Fruit fly (Drosophila melanogaster) whole organism, embryonic: ENCODE data around the gene fzo.
A peak's percentile ranks its signal among the peaks of the same experiment; 100 is the strongest.

Source experiments
- Asciz ChIP-seq: fragments of 200-800 bp; sonication (Bioruptor generic); optimal IDR thresholded peaks from 2 replicates; lab custom pipeline; 2017; ENCODE audit warnings: missing biosample characterization, mild to moderate bottlenecking, missing genetic modification characterization, missing genetic modification reagents
- B-H2 ChIP-seq: fragments of 200-800 bp; sonication (Bioruptor generic); optimal IDR thresholded peaks from 2 replicates; lab custom pipeline; 2018; ENCODE audit warnings: missing biosample characterization, mild to moderate bottlenecking, missing genetic modification characterization
- CG10267 ChIP-seq: fragments of 200-800 bp; sonication (Bioruptor generic); optimal IDR thresholded peaks from 2 replicates; lab custom pipeline; 2018; ENCODE audit warnings: missing biosample characterization, mild to moderate bottlenecking, missing genetic modification characterization, moderate library complexity
- CG12155 ChIP-seq: fragments of 200-800 bp; sonication (Bioruptor generic); optimal IDR thresholded peaks from 3 replicates; lab custom pipeline; 2016; ENCODE audit warnings: missing biosample characterization, missing genetic modification characterization
- CG12391 ChIP-seq: fragments of 200-800 bp; sonication (Bioruptor generic); optimal IDR thresholded peaks from 3 replicates; lab custom pipeline; 2018; ENCODE audit warnings: missing biosample characterization, mild to moderate bottlenecking, missing genetic modification characterization, moderate library complexity
- CG15514 ChIP-seq: fragments of 200-800 bp; sonication (Bioruptor generic); optimal IDR thresholded peaks from 3 replicates; lab custom pipeline; 2017; ENCODE audit warnings: missing biosample characterization, missing genetic modification characterization, mild to moderate bottlenecking, moderate library complexity, missing genetic modification reagents
- CG1603 ChIP-seq: fragments of 200-800 bp; sonication (Bioruptor generic); optimal IDR thresholded peaks from 2 replicates; lab custom pipeline; 2019; ENCODE audit warnings: missing biosample characterization, mild to moderate bottlenecking, missing genetic modification characterization, moderate library complexity
- CG2712 ChIP-seq: fragments of 200-800 bp; optimal IDR thresholded peaks from 3 replicates; lab custom pipeline; 2019; ENCODE audit warnings: missing biosample characterization, mild to moderate bottlenecking, missing genetic modification characterization, moderate library complexity
- CG30403 ChIP-seq: fragments of 200-800 bp; sonication (Bioruptor generic); optimal IDR thresholded peaks from 3 replicates; lab custom pipeline; 2016; ENCODE audit warnings: missing biosample characterization, missing genetic modification characterization
- CG4617 ChIP-seq: fragments of 200-800 bp; sonication (Bioruptor generic); optimal IDR thresholded peaks from 3 replicates; lab custom pipeline; 2016; ENCODE audit warnings: missing biosample characterization, missing genetic modification characterization, borderline replicate concordance
- CG6765 ChIP-seq: fragments of 200-800 bp; sonication (Bioruptor generic); optimal IDR thresholded peaks from 3 replicates; lab custom pipeline; 2017; ENCODE audit warnings: missing biosample characterization, mild to moderate bottlenecking, missing genetic modification characterization
- CG7963 ChIP-seq: fragments of 200-800 bp; sonication (Bioruptor generic); IDR thresholded peaks from 3 replicates; pipeline ENCODE4 v1.3.6; 2022; ENCODE audit warnings: missing biosample characterization, missing genetic modification characterization; ENCODE audit not compliant: partially characterized antibody
- CTCF ChIP-seq: fragments of 200-800 bp; sonication (Bioruptor generic); optimal IDR thresholded peaks from 2 replicates; lab custom pipeline; 2017; ENCODE audit warnings: missing biosample characterization, mild to moderate bottlenecking, missing genetic modification characterization, moderate library complexity
- Camta ChIP-seq: fragments of 200-800 bp; sonication (Bioruptor generic); optimal IDR thresholded peaks from 2 replicates; lab custom pipeline; 2016; ENCODE audit warnings: missing biosample characterization, missing genetic modification characterization
- CrebB ChIP-seq: fragments of 200-800 bp; sonication (Bioruptor generic); optimal IDR thresholded peaks from 3 replicates; lab custom pipeline; 2018; ENCODE audit warnings: missing biosample characterization, mild to moderate bottlenecking, missing genetic modification characterization
- Dll ChIP-seq: fragments of 200-800 bp; sonication (Bioruptor generic); IDR thresholded peaks from 4 replicates; pipeline ENCODE4 v1.3.6; 2022; ENCODE audit warnings: missing biosample characterization, missing genetic modification characterization; ENCODE audit not compliant: partially characterized antibody
- Dp ChIP-seq: fragments of 200-800 bp; sonication (Bioruptor generic); optimal IDR thresholded peaks from 2 replicates; lab custom pipeline; 2018; ENCODE audit warnings: missing biosample characterization, mild to moderate bottlenecking, missing genetic modification characterization, moderate library complexity
- Dref ChIP-seq: fragments of 200-800 bp; sonication (Bioruptor generic); IDR thresholded peaks from 2 replicates; pipeline ENCODE4 v1.3.6; 2022; ENCODE audit warnings: missing biosample characterization, missing genetic modification characterization
- Ets65A ChIP-seq: fragments of 200-800 bp; sonication (Bioruptor generic); peaks from one replicate; lab custom pipeline; 2016; ENCODE audit warnings: missing biosample characterization, missing genetic modification characterization
- Gug ChIP-seq: fragments of 200-800 bp; sonication (Bioruptor generic); IDR thresholded peaks from 4 replicates; pipeline ENCODE4 v1.3.6; 2022; ENCODE audit warnings: missing biosample characterization, missing genetic modification characterization
- Hmr ChIP-seq: fragments of 200-800 bp; sonication (Bioruptor generic); optimal IDR thresholded peaks from 3 replicates; lab custom pipeline; 2017; ENCODE audit warnings: mild to moderate bottlenecking, missing biosample characterization, missing genetic modification reagents, missing genetic modification characterization
- Hr51 ChIP-seq, 2 experiments: fragments of 200-800 bp; sonication (Bioruptor generic); optimal IDR thresholded peaks; 2 replicates in 1 of 2; 3 replicates in 1 of 2; lab custom pipeline; 2016 to 2018; ENCODE audit warnings: missing biosample characterization in 2 of 2, missing genetic modification characterization in 2 of 2, mild to moderate bottlenecking in 1 of 2, moderate library complexity in 1 of 2
- Hr78 ChIP-seq, 2 experiments: fragments of 200-800 bp in 1 of 2; fragments of >200 bp in 1 of 2; sonication (Bioruptor generic) in 1 of 2; optimal IDR thresholded peaks; 2 replicates each; lab custom pipeline; 2017 to 2019; ENCODE audit warnings: missing biosample characterization in 2 of 2, missing genetic modification characterization in 2 of 2, mild to moderate bottlenecking in 1 of 2, moderate library complexity in 1 of 2
- Lhr ChIP-seq: fragments of 200-800 bp; sonication (Bioruptor generic); optimal IDR thresholded peaks from 3 replicates; lab custom pipeline; 2017; ENCODE audit warnings: mild to moderate bottlenecking, missing biosample characterization, missing genetic modification reagents, missing genetic modification characterization
- Med ChIP-seq: fragments of 200-800 bp; sonication (Bioruptor generic); peaks from one replicate; lab custom pipeline; 2016; ENCODE audit warnings: missing biosample characterization, missing genetic modification characterization, mild to moderate bottlenecking, inconsistent platforms, moderate library complexity
- Meics ChIP-seq: fragments of 200-800 bp; sonication (Bioruptor generic); optimal IDR thresholded peaks from 2 replicates; lab custom pipeline; 2017; ENCODE audit warnings: missing biosample characterization, mild to moderate bottlenecking, missing genetic modification characterization
- Ptx1 ChIP-seq: fragments of 200-800 bp; sonication (Bioruptor generic); IDR thresholded peaks from 2 replicates; pipeline ENCODE4 v1.3.6; 2022; ENCODE audit warnings: missing biosample characterization, missing genetic modification characterization
- Rfx ChIP-seq: fragments of 200-800 bp; sonication (Bioruptor generic); IDR thresholded peaks from 2 replicates; pipeline ENCODE4 v1.3.6; 2022; ENCODE audit warnings: missing biosample characterization, missing genetic modification characterization
- Sin3A ChIP-seq: fragments of >200 bp; optimal IDR thresholded peaks from 2 replicates; lab custom pipeline; 2018
- Sry-δ ChIP-seq: fragments of 200-800 bp; sonication (Bioruptor generic); optimal IDR thresholded peaks from 2 replicates; lab custom pipeline; 2016; ENCODE audit warnings: missing biosample characterization, missing genetic modification characterization
- Trl ChIP-seq, 3 experiments: fragments of >200 bp in 2 of 3; fragments of 200-800 bp in 1 of 3; sonication (Bioruptor generic) in 1 of 3; optimal IDR thresholded peaks; 2 replicates in 1 of 3; 3 replicates in 2 of 3; lab custom pipeline; 2016 to 2017; ENCODE audit warnings: missing biosample characterization in 1 of 3, missing genetic modification characterization in 1 of 3
- Xbp1 ChIP-seq: fragments of 200-800 bp; sonication (Bioruptor generic); optimal IDR thresholded peaks from 3 replicates; lab custom pipeline; 2016; ENCODE audit warnings: missing biosample characterization, mild to moderate bottlenecking, missing genetic modification characterization
- Xrp1 ChIP-seq: fragments of 200-800 bp; sonication (Bioruptor generic); IDR thresholded peaks from 2 replicates; pipeline ENCODE4 v1.3.6; 2022; ENCODE audit warnings: missing biosample characterization, missing genetic modification characterization
- aop ChIP-seq: fragments of 200-800 bp; sonication (Bioruptor generic); IDR thresholded peaks from 2 replicates; pipeline ENCODE4 v1.3.6; 2022; ENCODE audit warnings: missing biosample characterization, missing genetic modification characterization
- az2 ChIP-seq: fragments of 200-800 bp; sonication (Bioruptor generic); optimal IDR thresholded peaks from 3 replicates; lab custom pipeline; 2016; ENCODE audit warnings: missing biosample characterization, missing genetic modification characterization
- dan ChIP-seq: fragments of 200-800 bp; sonication (Bioruptor generic); IDR thresholded peaks from 2 replicates; pipeline ENCODE4 v1.3.6; 2022; ENCODE audit warnings: missing biosample characterization, missing genetic modification characterization
- ewg ChIP-seq: fragments of 200-800 bp; sonication (Bioruptor generic); optimal IDR thresholded peaks from 3 replicates; lab custom pipeline; 2017; ENCODE audit warnings: mild to moderate bottlenecking, missing biosample characterization, missing genetic modification reagents, missing genetic modification characterization
- gem ChIP-seq: fragments of 200-800 bp; sonication (Bioruptor generic); optimal IDR thresholded peaks from 2 replicates; lab custom pipeline; 2019; ENCODE audit warnings: missing biosample characterization, mild to moderate bottlenecking, missing genetic modification characterization, moderate library complexity
- her ChIP-seq: fragments of 200-800 bp; sonication (Bioruptor generic); optimal IDR thresholded peaks from 2 replicates; lab custom pipeline; 2016; ENCODE audit warnings: missing biosample characterization, missing genetic modification characterization
- hth ChIP-seq: fragments of >200 bp; optimal IDR thresholded peaks from 2 replicates; lab custom pipeline; 2017; ENCODE audit warnings: inconsistent platforms
- ind ChIP-seq: fragments of 200-800 bp; sonication (Bioruptor generic); optimal IDR thresholded peaks from 3 replicates; lab custom pipeline; 2016; ENCODE audit warnings: missing biosample characterization, missing genetic modification characterization
- klu ChIP-seq: fragments of 200-800 bp; sonication (Bioruptor generic); IDR thresholded peaks from 2 replicates; pipeline ENCODE4 v1.3.6; 2022; ENCODE audit warnings: missing biosample characterization, missing genetic modification characterization
- lmd ChIP-seq: fragments of 200-800 bp; sonication (Bioruptor generic); IDR thresholded peaks from 2 replicates; pipeline ENCODE4 v1.3.6; 2022; ENCODE audit warnings: missing biosample characterization, missing genetic modification characterization
- mam ChIP-seq: fragments of 200-800 bp; sonication (Bioruptor generic); optimal IDR thresholded peaks from 3 replicates; lab custom pipeline; 2016; ENCODE audit warnings: missing biosample characterization, missing genetic modification characterization
- mld ChIP-seq: fragments of 200-800 bp; sonication (Bioruptor generic); IDR thresholded peaks from 3 replicates; pipeline ENCODE4 v1.3.6; 2022; ENCODE audit warnings: missing biosample characterization, missing genetic modification characterization; ENCODE audit not compliant: partially characterized antibody
- pita ChIP-seq: fragments of 200-800 bp; sonication (Bioruptor generic); optimal IDR thresholded peaks from 2 replicates; lab custom pipeline; 2017; ENCODE audit warnings: missing biosample characterization, mild to moderate bottlenecking, missing genetic modification characterization
- pum ChIP-seq: fragments of 200-800 bp; sonication (Bioruptor generic); optimal IDR thresholded peaks from 2 replicates; lab custom pipeline; 2016; ENCODE audit warnings: missing biosample characterization, missing genetic modification characterization
- rib ChIP-seq: fragments of 200-800 bp; sonication (Bioruptor generic); IDR thresholded peaks from 2 replicates; pipeline ENCODE4 v1.3.6; 2022; ENCODE audit warnings: missing biosample characterization, missing genetic modification characterization
- row ChIP-seq: fragments of 200-800 bp; sonication (Bioruptor generic); IDR thresholded peaks from 3 replicates; pipeline ENCODE4 v1.3.6; 2022; ENCODE audit warnings: missing biosample characterization, missing genetic modification characterization
- slbo ChIP-seq: fragments of 200-800 bp; sonication (Bioruptor generic); IDR thresholded peaks from 2 replicates; pipeline ENCODE4 v1.3.6; 2022; ENCODE audit warnings: missing biosample characterization, missing genetic modification characterization
- zfh1 ChIP-seq: fragments of 200-800 bp; sonication (Bioruptor generic); IDR thresholded peaks from 3 replicates; pipeline ENCODE4 v1.3.6; 2022; ENCODE audit warnings: missing biosample characterization, missing genetic modification characterization

Gene fzo

dm6 chr3R:23157664-23158151, 46.1 kb downstream of the fzo start, which contains the start of gene unk (continued):
- peak; percentile 95 for TF ChIP-seq mld
- peak; percentile 38 for TF ChIP-seq Ets65A (GFP tag; lab: Kevin White, UChicago)
- TF ChIP-seq Gug (GFP tag; lab: Robert Waterston, UW), result peak; percentile 50; the same call in 1 of the 4 replicates
- TF ChIP-seq Dp (GFP tag; lab: Kevin White, UChicago), result peak; percentile 89
- no peak for TF ChIP-seq her (GFP tag; lab: Kevin White, UChicago)
- peak; percentile 17 for TF ChIP-seq Camta (GFP tag; lab: Kevin White, UChicago)
- no peak for TF ChIP-seq CG30403 (GFP tag; lab: Kevin White, UChicago)
- no peak for TF ChIP-seq ind
- TF ChIP-seq zfh1 (GFP tag; lab: Robert Waterston, UW), result 0 out of 3 replicates have a peak, but pooled peaks have one; percentile 11
- TF ChIP-seq CG2712 (tag; lab: Kevin White, UChicago), result peak; percentile 62
- peak; percentile 2 for TF ChIP-seq ewg (GFP tag; lab: Kevin White, UChicago)
- TF ChIP-seq Rfx (GFP tag; lab: Robert Waterston, UW), result peak; percentile 77
- TF ChIP-seq CG10267 (tag; lab: Kevin White, UChicago), result peak; percentile 29
- TF ChIP-seq az2 (GFP tag; lab: Kevin White, UChicago), result no peak
- TF ChIP-seq Asciz (GFP tag; lab: Kevin White, UChicago), result no peak
- TF ChIP-seq Xbp1, result peak; percentile 22
- TF ChIP-seq klu (GFP tag; lab: Robert Waterston, UW), result no peak
- TF ChIP-seq lmd (GFP tag; lab: Robert Waterston, UW), result no peak; the same call in 1 of the 2 replicates
- TF ChIP-seq dan (GFP tag; lab: Robert Waterston, UW), result no peak
- peak; percentile 64 for TF ChIP-seq Lhr (GFP tag; lab: Kevin White, UChicago)
- TF ChIP-seq row (GFP tag; lab: Robert Waterston, UW), result peak; percentile 57; the same call in 2 of the 3 replicates
- TF ChIP-seq Sry-δ, result peak; percentile 98
- peak; percentile 72 for TF ChIP-seq slbo (GFP tag; lab: Robert Waterston, UW)
- TF ChIP-seq Xrp1 (GFP tag; lab: Robert Waterston, UW), result 0 out of 2 replicates have a peak, but pooled peaks have one; percentile 16
- peak; percentile 23 for TF ChIP-seq CG12391 (tag; lab: Kevin White, UChicago)
- TF ChIP-seq Hr78 (GFP tag; optimal IDR thresholded peaks at IDR 0.05; lab: Kevin White, UChicago), result no peak
- TF ChIP-seq Dll, result peak; percentile 96
- no peak for TF ChIP-seq hth
- TF ChIP-seq rib (GFP tag; lab: Robert Waterston, UW), result peak; percentile 60
- TF ChIP-seq Trl (optimal IDR thresholded peaks at IDR 0.05; lab: Kevin White, UChicago), result no peak
- TF ChIP-seq Trl (GFP tag; optimal IDR thresholded peaks at IDR 0.05; lab: Kevin White, UChicago), result no peak
- no peak for TF ChIP-seq CG6765 (GFP tag; lab: Kevin White, UChicago)
- TF ChIP-seq CTCF (GFP tag; lab: Kevin White, UChicago), result peak; percentile 79
- no peak for TF ChIP-seq Hr51 (GFP tag; optimal IDR thresholded peaks at IDR 0.05; lab: Kevin White, UChicago)
- peak; percentile 82 for TF ChIP-seq pita (GFP tag; lab: Kevin White, UChicago)
- TF ChIP-seq Meics, result no peak
- TF ChIP-seq CG15514 (GFP tag; lab: Kevin White, UChicago), result peak; percentile 39
- TF ChIP-seq Med (GFP tag; lab: Kevin White, UChicago), result peak; percentile 86
- peak; percentile 97 for TF ChIP-seq CG7963 (GFP tag; lab: Robert Waterston, UW)
- TF ChIP-seq pum (GFP tag; lab: Kevin White, UChicago), result no peak
- TF ChIP-seq CG12155, result peak; percentile 33
- peak; percentile 29 for TF ChIP-seq B-H2 (GFP tag; lab: Kevin White, UChicago)
- TF ChIP-seq CG4617, result peak; percentile 27
- TF ChIP-seq CrebB (tag; lab: Kevin White, UChicago), result peak; percentile 5
- peak; percentile 80 for TF ChIP-seq CG1603 (tag; lab: Kevin White, UChicago)
- no peak for TF ChIP-seq aop (GFP tag; lab: Robert Waterston, UW)
- no peak for TF ChIP-seq gem (tag; lab: Kevin White, UChicago)
- TF ChIP-seq mam (GFP tag; lab: Kevin White, UChicago), result peak; percentile 31
- TF ChIP-seq Ptx1 (GFP tag; lab: Robert Waterston, UW), result no peak
- TF ChIP-seq Hmr (GFP tag; lab: Kevin White, UChicago), result peak; percentile 4
- peak; percentile 99 for TF ChIP-seq Dref (GFP tag; lab: Robert Waterston, UW)
- peak; percentile 83 for TF ChIP-seq Sin3A (lab: Kevin White, UChicago)
